Worm (Caenorhabditis elegans) whole organism, late embryonic: ENCODE data around the gene sgo-1.

Experiments used
- ama-1 ChIP-seq: fragments of 150-350 bp; optimal IDR thresholded peaks from 2 replicates; lab custom pipeline; 2014
- ceh-18 ChIP-seq: sonication (generic microtip); optimal IDR thresholded peaks from 2 replicates; lab custom pipeline; 2016; ENCODE audit warnings: missing genetic modification characterization, missing compliant biosample characterization
- ceh-19 ChIP-seq: fragments of 200-800 bp; sonication (Bioruptor generic); optimal IDR thresholded peaks from 2 replicates; lab custom pipeline; 2018; ENCODE audit warnings: mild to moderate bottlenecking, missing genetic modification characterization, missing compliant biosample characterization
- ceh-2 ChIP-seq: sonication (generic microtip); optimal IDR thresholded peaks from 2 replicates; lab custom pipeline; 2016; ENCODE audit warnings: missing genotype, missing genetic modification characterization, missing compliant biosample characterization
- ceh-24 ChIP-seq: sonication (generic microtip); optimal IDR thresholded peaks from 2 replicates; lab custom pipeline; 2016; ENCODE audit warnings: mild to moderate bottlenecking, missing genetic modification characterization, missing compliant biosample characterization
- ceh-31 ChIP-seq: sonication (generic microtip); optimal IDR thresholded peaks from 2 replicates; lab custom pipeline; 2016; ENCODE audit warnings: missing genetic modification characterization, missing compliant biosample characterization
- ceh-34 ChIP-seq: sonication (generic microtip); optimal IDR thresholded peaks from 2 replicates; lab custom pipeline; 2016; ENCODE audit warnings: mild to moderate bottlenecking, missing genetic modification characterization, missing compliant biosample characterization
- ceh-45 ChIP-seq: fragments of 200-800 bp; sonication (Bioruptor generic); IDR thresholded peaks from 2 replicates; pipeline ENCODE4 v1.3.6; 2022; ENCODE audit warnings: missing genetic modification reagents, missing genetic modification characterization, missing compliant biosample characterization
- ceh-48 ChIP-seq: sonication (generic microtip); optimal IDR thresholded peaks from 2 replicates; lab custom pipeline; 2016; ENCODE audit warnings: missing genetic modification characterization, inconsistent platforms, missing compliant biosample characterization
- ceh-9 ChIP-seq: sonication (generic microtip); optimal IDR thresholded peaks from 2 replicates; lab custom pipeline; 2016; ENCODE audit warnings: mild to moderate bottlenecking, missing genetic modification characterization, inconsistent platforms, missing compliant biosample characterization
- elt-4 ChIP-seq: sonication (generic microtip); optimal IDR thresholded peaks from 2 replicates; lab custom pipeline; 2016; ENCODE audit warnings: missing genetic modification characterization, missing compliant biosample characterization
- fkh-10 ChIP-seq: fragments of 150-350 bp; optimal IDR thresholded peaks from 2 replicates; lab custom pipeline; 2014; ENCODE audit warnings: missing biosample characterization, missing genetic modification reagents, missing genetic modification characterization
- gmeb-2 ChIP-seq: sonication (generic microtip); optimal IDR thresholded peaks from 2 replicates; lab custom pipeline; 2016; ENCODE audit warnings: missing genetic modification characterization, inconsistent platforms, missing compliant biosample characterization
- hlh-15 ChIP-seq: sonication (generic microtip); optimal IDR thresholded peaks from 2 replicates; lab custom pipeline; 2016; ENCODE audit warnings: missing genetic modification characterization, missing compliant biosample characterization
- hlh-30 ChIP-seq: sonication (generic microtip); optimal IDR thresholded peaks from 2 replicates; lab custom pipeline; 2017; ENCODE audit warnings: antibody characterized with exemption, missing genetic modification characterization, missing compliant biosample characterization; ENCODE audit not compliant: insufficient read depth
- hlh-6 ChIP-seq: sonication (generic microtip); optimal IDR thresholded peaks from 2 replicates; lab custom pipeline; 2016; ENCODE audit warnings: missing genotype, missing genetic modification characterization, missing compliant biosample characterization
- hlh-8 ChIP-seq: sonication (generic microtip); optimal IDR thresholded peaks from 2 replicates; lab custom pipeline; 2016; ENCODE audit warnings: missing genotype, missing genetic modification characterization, missing compliant biosample characterization
- lin-11 ChIP-seq: fragments of 200-800 bp; sonication (Bioruptor generic); optimal IDR thresholded peaks from 2 replicates; lab custom pipeline; 2018; ENCODE audit warnings: mild to moderate bottlenecking, missing genetic modification characterization, missing compliant biosample characterization
- nfya-1 ChIP-seq: sonication (generic microtip); optimal IDR thresholded peaks from 2 replicates; lab custom pipeline; 2017; ENCODE audit warnings: missing genetic modification characterization, mild to moderate bottlenecking, missing compliant biosample characterization, antibody characterized with exemption, moderate library complexity
- nhr-11 ChIP-seq: fragments of 150-350 bp; optimal IDR thresholded peaks from 2 replicates; lab custom pipeline; 2014; ENCODE audit warnings: missing biosample characterization, missing genetic modification characterization
- npax-4 ChIP-seq: sonication (generic microtip); optimal IDR thresholded peaks from 2 replicates; lab custom pipeline; 2016; ENCODE audit warnings: missing genetic modification characterization, missing compliant biosample characterization
- odd-2 ChIP-seq: sonication (generic microtip); optimal IDR thresholded peaks from 2 replicates; lab custom pipeline; 2017; ENCODE audit warnings: antibody characterized with exemption, mild to moderate bottlenecking, missing genetic modification characterization, missing compliant biosample characterization
- pat-9 ChIP-seq: fragments of 200-800 bp; sonication (Bioruptor generic); optimal IDR thresholded peaks from 2 replicates; lab custom pipeline; 2018; ENCODE audit warnings: mild to moderate bottlenecking, missing genetic modification characterization, moderate library complexity, missing compliant biosample characterization
- pqm-1 ChIP-seq: sonication (generic microtip); optimal IDR thresholded peaks from 2 replicates; lab custom pipeline; 2016; ENCODE audit warnings: missing genetic modification characterization, missing compliant biosample characterization
- rnt-1 ChIP-seq: sonication (generic microtip); optimal IDR thresholded peaks from 2 replicates; lab custom pipeline; 2016; ENCODE audit warnings: missing genetic modification characterization, missing compliant biosample characterization
- sox-2 ChIP-seq: fragments of 200-800 bp; sonication (Bioruptor generic); IDR thresholded peaks from 2 replicates; pipeline ENCODE4 v1.3.6; 2022; ENCODE audit warnings: missing genetic modification reagents, missing genetic modification characterization, missing compliant biosample characterization
- syd-9 ChIP-seq: sonication (generic microtip); optimal IDR thresholded peaks from 2 replicates; lab custom pipeline; 2016; ENCODE audit warnings: mild to moderate bottlenecking, missing genetic modification characterization, moderate library complexity, missing compliant biosample characterization
- ttx-3 ChIP-seq: sonication (generic microtip); optimal IDR thresholded peaks from 2 replicates; lab custom pipeline; 2016; ENCODE audit warnings: missing genetic modification reagents, missing genetic modification characterization, missing compliant biosample characterization
- unc-3 ChIP-seq, 2 experiments: fragments of 200-800 bp in 1 of 2; sonication (Bioruptor generic) in 1 of 2; sonication (generic microtip) in 1 of 2; conservative IDR thresholded peaks in 1 of 2; optimal IDR thresholded peaks in 1 of 2; 2 replicates each; pipeline versions ENCODE4 v1.3.6 to Lab custom; 2016 to 2022; ENCODE audit warnings: missing compliant biosample characterization in 2 of 2, missing genetic modification characterization in 2 of 2, missing genetic modification reagents in 1 of 2
- unc-42 ChIP-seq: sonication (generic microtip); optimal IDR thresholded peaks from 2 replicates; lab custom pipeline; 2016; ENCODE audit warnings: missing genotype, missing genetic modification characterization, missing compliant biosample characterization
- unc-55 ChIP-seq: sonication (generic microtip); optimal IDR thresholded peaks from 2 replicates; lab custom pipeline; 2017; ENCODE audit warnings: missing biosample characterization, missing genetic modification reagents, missing genetic modification characterization
- unc-86 ChIP-seq: sonication (generic microtip); optimal IDR thresholded peaks from 2 replicates; lab custom pipeline; 2016; ENCODE audit warnings: missing genetic modification characterization, missing compliant biosample characterization
- zip-5 ChIP-seq: sonication (generic microtip); optimal IDR thresholded peaks from 2 replicates; lab custom pipeline; 2016; ENCODE audit warnings: missing genetic modification characterization, missing compliant biosample characterization
- ztf-16 ChIP-seq: sonication (generic microtip); optimal IDR thresholded peaks from 2 replicates; lab custom pipeline; 2017; ENCODE audit warnings: missing genetic modification characterization, missing compliant biosample characterization

The sgo-1 gene

DNA sequence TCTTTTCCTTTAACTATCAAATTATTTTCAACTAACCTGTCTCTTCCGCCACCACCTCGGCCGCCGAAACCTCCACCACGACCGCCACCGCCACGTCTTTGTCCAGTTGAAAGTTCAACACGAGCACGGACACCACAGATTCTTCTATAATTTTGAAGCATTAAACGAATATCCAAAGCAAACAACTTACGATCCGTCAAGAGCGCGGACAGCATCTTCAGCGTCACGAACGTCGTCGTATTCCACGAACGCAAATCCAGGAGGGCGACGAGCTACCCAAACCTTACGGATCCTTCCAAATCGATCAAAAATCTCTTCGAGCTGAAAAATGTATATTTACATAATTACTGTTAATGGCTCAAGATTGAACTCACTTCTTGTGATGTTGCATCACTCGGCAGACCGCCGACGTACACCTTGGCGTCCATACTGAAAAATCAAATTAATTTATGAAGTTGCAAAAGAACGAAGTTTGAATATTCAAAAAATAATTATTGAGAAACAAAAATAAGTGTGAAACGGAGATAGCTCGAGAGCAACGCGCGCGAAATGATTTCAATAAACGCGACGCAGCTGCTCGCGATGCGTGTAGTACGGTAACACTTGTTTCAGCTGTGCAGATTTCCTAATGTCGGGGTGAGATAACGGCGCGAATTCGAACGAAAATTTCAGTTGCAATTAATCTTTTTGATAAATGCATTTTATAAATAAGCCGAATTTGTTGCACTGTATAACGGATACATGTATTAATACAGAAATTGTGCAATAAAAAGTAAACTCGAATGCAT, 5.3 kb downstream of the sgo-1 start, which contains the start of gene rsp-6 (continued):
- TF ChIP-seq ceh-18, result peak; percentile 71

DNA sequence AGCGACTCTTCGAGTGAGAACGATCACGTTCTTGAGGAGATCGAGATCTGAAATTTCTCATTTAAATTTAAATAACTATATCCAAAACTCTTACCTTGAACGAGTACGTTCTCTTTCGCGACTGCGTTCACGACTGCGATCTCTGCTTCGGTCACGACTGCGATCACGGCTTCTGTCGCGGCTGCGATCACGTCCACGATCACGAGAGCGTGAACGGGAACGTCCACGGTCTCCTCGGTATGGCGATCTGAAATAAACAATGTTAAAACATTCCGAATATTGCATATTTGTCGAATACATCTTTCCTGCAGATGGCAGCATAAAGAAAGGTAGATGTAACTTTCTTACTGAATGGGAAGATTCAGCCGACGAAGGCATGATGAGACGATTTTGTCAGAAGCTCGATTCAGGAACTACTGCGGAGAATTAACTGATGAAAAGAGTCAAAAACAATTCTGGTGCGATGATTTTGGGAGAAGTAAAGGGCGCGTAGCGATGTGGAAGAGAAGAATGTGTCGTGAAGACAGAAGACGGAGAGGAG, 6.1 kb downstream of the sgo-1 start:
- TF ChIP-seq hlh-6 (peak; percentile 10), lin-11 (tag; lab: Kevin White, UChicago) (no peak)

DNA sequence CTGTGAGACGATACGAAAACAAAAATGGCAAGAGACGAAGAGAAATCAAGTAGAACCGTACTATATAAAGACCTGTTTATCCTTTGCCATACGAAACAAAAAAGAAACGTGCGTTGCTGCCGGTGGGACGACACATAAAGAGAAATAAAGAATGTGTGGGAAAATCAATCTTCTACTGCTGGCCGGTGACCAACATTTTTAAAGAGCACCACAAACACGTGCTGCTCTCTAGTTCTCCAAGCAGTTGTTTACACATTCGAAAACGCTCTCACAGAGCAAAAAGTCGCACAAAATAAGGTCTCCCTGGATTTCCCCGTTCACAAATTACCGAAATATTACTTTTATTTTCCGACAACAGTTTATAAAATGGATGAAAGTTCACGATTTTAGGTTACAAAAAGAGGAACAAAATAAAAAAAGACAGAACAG, 6.7 kb downstream of the sgo-1 start, which contains the start of gene imp-3:
Gene imp-3 (minus strand): TSS at position 93 of the 429 bp plus-strand sequence.
- TF ChIP-seq ceh-2 (tag; lab: Kevin White, UChicago) (no peak), lin-11 (tag; lab: Kevin White, UChicago) (peak; percentile 5), ztf-16 (tag; lab: Kevin White, UChicago) (no peak), hlh-8 (tag; lab: Kevin White, UChicago) (no peak), gmeb-2 (tag; lab: Kevin White, UChicago) (no peak), unc-3 (GFP tag; conservative IDR thresholded peaks at IDR 0.05; lab: Robert Waterston, UW) (no peak), unc-3 (tag; optimal IDR thresholded peaks at IDR 0.05; lab: Kevin White, UChicago) (no peak), rnt-1 (no peak), unc-86 (tag; lab: Kevin White, UChicago) (no peak), zip-5 (tag; lab: Kevin White, UChicago) (no peak), ceh-48 (tag; lab: Kevin White, UChicago) (peak; percentile 22), ceh-34 (tag; lab: Kevin White, UChicago) (peak; percentile 1), syd-9 (no peak), elt-4 (tag; lab: Kevin White, UChicago) (no peak), sox-2 (GFP tag; lab: Robert Waterston, UW) (no peak), ceh-45 (GFP tag; lab: Robert Waterston, UW) (no peak), hlh-15 (tag; lab: Kevin White, UChicago) (no peak), ceh-19 (GFP tag; lab: Kevin White, UChicago) (no peak), fkh-10 (GFP tag; lab: Kevin White, UChicago) (no peak), hlh-30 (tag; lab: Kevin White, UChicago) (peak; percentile 12), ceh-31 (tag; lab: Kevin White, UChicago) (no peak), unc-42 (tag; lab: Kevin White, UChicago) (no peak), ama-1 (lab: Kevin White, UChicago) (peak; percentile 54), nhr-11 (no peak)

DNA sequence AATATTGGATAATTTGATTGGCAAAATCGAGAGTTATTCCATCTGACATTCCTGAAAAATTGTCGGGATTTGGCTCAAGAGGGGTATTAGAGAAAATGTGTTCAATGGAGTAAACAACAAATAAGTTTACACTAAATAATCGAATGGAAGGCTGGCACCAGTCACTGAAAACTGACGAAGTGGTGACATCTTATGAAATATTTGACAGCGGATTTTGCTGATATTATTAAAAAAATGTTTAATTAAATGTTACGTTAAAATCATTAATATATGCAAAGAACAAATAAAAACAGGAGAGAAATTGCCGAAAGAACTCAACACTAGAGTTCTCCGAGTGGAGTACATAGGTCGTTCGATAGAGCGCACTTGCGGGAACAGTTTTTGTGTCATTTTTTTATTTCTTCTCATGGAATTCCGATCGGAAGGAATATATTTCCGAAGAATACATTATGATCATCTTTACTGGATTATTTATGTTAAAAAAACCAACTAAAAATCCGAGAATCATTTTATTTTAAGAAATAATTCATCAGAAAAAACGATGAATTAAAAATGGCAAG, 10.7 kb downstream of the sgo-1 start, which contains the start of gene tag-322:
Gene tag-322 (minus strand): TSS at position 51 of the 560 bp plus-strand sequence.
- TF ChIP-seq unc-55 (peak; percentile 1), nfya-1 (tag; lab: Kevin White, UChicago) (peak; percentile 31), ceh-19 (GFP tag; lab: Kevin White, UChicago) (no peak)

DNA sequence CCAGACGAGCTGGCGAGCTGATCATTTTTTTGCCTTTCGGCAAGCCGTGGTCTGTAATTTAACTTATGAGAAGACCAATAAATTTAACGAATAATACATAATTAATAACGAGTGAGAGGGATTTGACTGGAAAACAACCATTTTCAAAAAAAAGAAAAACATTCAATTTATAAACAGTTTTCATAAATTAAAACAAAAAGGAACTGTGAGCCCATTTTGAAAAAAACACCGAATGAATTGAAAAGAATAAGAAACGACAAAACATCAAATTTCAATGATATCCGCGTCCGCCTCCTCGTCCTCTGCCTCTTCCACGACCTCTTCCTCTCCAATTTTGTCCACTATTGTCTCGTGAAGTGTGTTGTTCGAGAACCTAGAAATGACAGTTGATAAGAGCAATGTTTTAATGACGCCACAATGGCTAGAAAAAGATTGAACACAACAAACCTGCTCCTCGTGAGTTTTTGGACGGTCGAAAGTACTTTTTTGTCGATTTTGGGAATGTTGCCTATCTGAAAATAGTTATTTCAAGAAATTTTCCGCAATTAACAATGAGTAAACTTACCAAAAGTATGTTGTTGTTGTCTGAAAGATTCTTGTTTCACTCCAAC, 12.4 kb downstream of the sgo-1 start, which contains the start of gene tag-321:
Gene tag-321 (minus strand): TSS at position 51 of the 611 bp plus-strand sequence.
- TF ChIP-seq unc-86 (tag; lab: Kevin White, UChicago) (no peak), nhr-11 (no peak)

DNA sequence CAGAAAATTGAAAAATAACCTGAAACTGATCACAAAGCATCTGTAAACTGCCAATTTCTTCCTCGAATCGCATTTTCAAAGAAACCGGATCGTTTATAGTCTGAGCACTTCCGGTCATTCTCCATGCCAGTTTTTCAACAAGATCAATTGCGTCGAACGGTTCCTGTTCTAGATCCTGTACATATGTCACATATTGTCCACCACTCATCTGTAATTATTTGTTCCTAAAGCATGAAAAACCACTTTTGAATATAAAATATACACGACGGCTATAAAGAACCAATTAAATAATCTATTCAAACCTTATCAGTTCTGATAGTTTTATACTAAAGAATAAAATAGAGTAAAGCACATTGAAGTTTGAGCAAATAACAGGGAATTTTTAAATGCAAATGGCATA, 14.0 kb downstream of the sgo-1 start, which contains the start of gene sec-10:
Gene sec-10 (minus strand): TSS at position 208 of the 400 bp plus-strand sequence.
- TF ChIP-seq ceh-9 (tag; lab: Kevin White, UChicago) (no peak), odd-2 (tag; lab: Kevin White, UChicago) (no peak), npax-4 (tag; lab: Kevin White, UChicago) (no peak), nfya-1 (tag; lab: Kevin White, UChicago) (no peak), fkh-10 (GFP tag; lab: Kevin White, UChicago) (no peak), pat-9 (tag; lab: Kevin White, UChicago) (no peak), unc-3 (GFP tag; conservative IDR thresholded peaks at IDR 0.05; lab: Robert Waterston, UW) (no peak), unc-3 (tag; optimal IDR thresholded peaks at IDR 0.05; lab: Kevin White, UChicago) (no peak), ttx-3 (tag; lab: Kevin White, UChicago) (no peak), ceh-24 (tag; lab: Kevin White, UChicago) (no peak), ceh-2 (tag; lab: Kevin White, UChicago) (no peak), elt-4 (tag; lab: Kevin White, UChicago) (no peak), hlh-8 (tag; lab: Kevin White, UChicago) (no peak), pqm-1 (tag; lab: Kevin White, UChicago) (no peak)
- TF ChIP-seq, all 69 proteins: peak for 0
